Fruit fly (Drosophila melanogaster) whole organism, embryonic: ENCODE measurements around the gene Arv1.

Source experiments
- CG10366 ChIP-seq: fragments of 200-800 bp; sonication (Bioruptor generic); IDR thresholded peaks from 2 replicates; pipeline ENCODE4 v1.3.6; 2022; ENCODE audit warnings: missing biosample characterization, missing genetic modification characterization
- CG11093 ChIP-seq: fragments of 200-800 bp; sonication (Bioruptor generic); IDR thresholded peaks from 3 replicates; pipeline ENCODE4 v1.3.6; 2022; ENCODE audit warnings: missing biosample characterization, missing genetic modification characterization
- CG12104 ChIP-seq: fragments of 200-800 bp; sonication (Bioruptor generic); optimal IDR thresholded peaks from 3 replicates; lab custom pipeline; 2016; ENCODE audit warnings: missing biosample characterization, missing genetic modification characterization
- CG12659 ChIP-seq: fragments of 200-800 bp; sonication (Bioruptor generic); optimal IDR thresholded peaks from 3 replicates; lab custom pipeline; 2017; ENCODE audit warnings: mild to moderate bottlenecking, missing biosample characterization, missing genetic modification reagents, missing genetic modification characterization
- CG12744 ChIP-seq: fragments of 200-800 bp; sonication (Bioruptor generic); optimal IDR thresholded peaks from 2 replicates; lab custom pipeline; 2016; ENCODE audit warnings: missing biosample characterization, missing genetic modification characterization
- CG13287 ChIP-seq: fragments of 200-800 bp; sonication (Bioruptor generic); IDR thresholded peaks from 2 replicates; pipeline ENCODE4 v1.3.6; 2022; ENCODE audit warnings: missing biosample characterization, missing genetic modification characterization; ENCODE audit not compliant: partially characterized antibody
- CG14014 ChIP-seq: fragments of 200-800 bp; sonication (Bioruptor generic); IDR thresholded peaks from 2 replicates; pipeline ENCODE4 v1.3.6; 2022; ENCODE audit warnings: missing biosample characterization, missing genetic modification characterization
- CG1602 ChIP-seq: fragments of 200-800 bp; sonication (Bioruptor generic); optimal IDR thresholded peaks from 3 replicates; lab custom pipeline; 2016; ENCODE audit warnings: missing biosample characterization, missing genetic modification characterization
- CG1603 ChIP-seq: fragments of 200-800 bp; sonication (Bioruptor generic); optimal IDR thresholded peaks from 2 replicates; lab custom pipeline; 2019; ENCODE audit warnings: missing biosample characterization, mild to moderate bottlenecking, missing genetic modification characterization, moderate library complexity
- CG2116 ChIP-seq: fragments of 200-800 bp; sonication (Bioruptor generic); optimal IDR thresholded peaks from 3 replicates; lab custom pipeline; 2018; ENCODE audit warnings: missing biosample characterization, mild to moderate bottlenecking, missing genetic modification characterization
- CG2120 ChIP-seq: fragments of 200-800 bp; sonication (Bioruptor generic); optimal IDR thresholded peaks from 3 replicates; lab custom pipeline; 2016; ENCODE audit warnings: missing biosample characterization, missing genetic modification characterization
- CG2199 ChIP-seq: fragments of 200-800 bp; sonication (Bioruptor generic); IDR thresholded peaks from 3 replicates; pipeline ENCODE4 v1.3.6; 2022; ENCODE audit warnings: missing biosample characterization, missing genetic modification characterization
- CG30020 ChIP-seq: fragments of 200-800 bp; optimal IDR thresholded peaks from 2 replicates; lab custom pipeline; 2019; ENCODE audit warnings: missing biosample characterization, mild to moderate bottlenecking, missing genetic modification characterization, moderate library complexity
- CG43689 ChIP-seq: fragments of 200-800 bp; sonication (Bioruptor generic); IDR thresholded peaks from 2 replicates; pipeline ENCODE4 v1.3.6; 2022; ENCODE audit warnings: missing biosample characterization, missing genetic modification characterization
- CG4617 ChIP-seq: fragments of 200-800 bp; sonication (Bioruptor generic); optimal IDR thresholded peaks from 3 replicates; lab custom pipeline; 2016; ENCODE audit warnings: missing biosample characterization, missing genetic modification characterization, borderline replicate concordance
- CG6791 ChIP-seq: fragments of 200-800 bp; sonication (Bioruptor generic); IDR thresholded peaks from 3 replicates; pipeline ENCODE4 v1.3.6; 2022; ENCODE audit warnings: missing biosample characterization, missing genetic modification characterization; ENCODE audit not compliant: partially characterized antibody
- CG9932 ChIP-seq: fragments of 200-800 bp; sonication (Bioruptor generic); IDR thresholded peaks from 2 replicates; pipeline ENCODE4 v1.3.6; 2022; ENCODE audit warnings: missing biosample characterization, missing genetic modification characterization
- D19A ChIP-seq: fragments of 200-800 bp; optimal IDR thresholded peaks from 3 replicates; lab custom pipeline; 2019; ENCODE audit warnings: missing biosample characterization, mild to moderate bottlenecking, missing genetic modification characterization, moderate library complexity
- Dll ChIP-seq: fragments of 200-800 bp; sonication (Bioruptor generic); IDR thresholded peaks from 4 replicates; pipeline ENCODE4 v1.3.6; 2022; ENCODE audit warnings: missing biosample characterization, missing genetic modification characterization; ENCODE audit not compliant: partially characterized antibody
- Dp ChIP-seq: fragments of 200-800 bp; sonication (Bioruptor generic); optimal IDR thresholded peaks from 2 replicates; lab custom pipeline; 2018; ENCODE audit warnings: missing biosample characterization, mild to moderate bottlenecking, missing genetic modification characterization, moderate library complexity
- Fer1 ChIP-seq: fragments of 200-800 bp; sonication (Bioruptor generic); optimal IDR thresholded peaks from 2 replicates; lab custom pipeline; 2017; ENCODE audit warnings: missing biosample characterization, mild to moderate bottlenecking, missing genetic modification characterization
- HLH54F ChIP-seq: fragments of 200-800 bp; sonication (Bioruptor generic); optimal IDR thresholded peaks from 3 replicates; lab custom pipeline; 2016; ENCODE audit warnings: missing biosample characterization, missing genetic modification characterization
- HmgZ ChIP-seq: fragments of 200-800 bp; sonication (Bioruptor generic); optimal IDR thresholded peaks from 2 replicates; lab custom pipeline; 2018; ENCODE audit warnings: missing biosample characterization, mild to moderate bottlenecking, missing genetic modification characterization
- MBD-R2 ChIP-seq: fragments of 200-800 bp; sonication (Bioruptor generic); IDR thresholded peaks from 2 replicates; pipeline ENCODE4 v1.3.6; 2022; ENCODE audit warnings: missing biosample characterization, missing genetic modification characterization
- Opbp ChIP-seq: fragments of 200-800 bp; sonication (Bioruptor generic); IDR thresholded peaks from 3 replicates; pipeline ENCODE4 v1.3.6; 2022; ENCODE audit warnings: missing biosample characterization, missing genetic modification characterization; ENCODE audit not compliant: partially characterized antibody
- Optix ChIP-seq: fragments of 200-800 bp; sonication (Bioruptor generic); IDR thresholded peaks from 3 replicates; pipeline ENCODE4 v1.3.6; 2022; ENCODE audit warnings: missing biosample characterization, missing genetic modification characterization
- PHDP ChIP-seq: fragments of 200-800 bp; sonication (Bioruptor generic); optimal IDR thresholded peaks from 3 replicates; lab custom pipeline; 2018; ENCODE audit warnings: missing biosample characterization, mild to moderate bottlenecking, missing genetic modification characterization, moderate library complexity
- Sry-β ChIP-seq: fragments of 200-800 bp; sonication (Bioruptor generic); optimal IDR thresholded peaks from 2 replicates; lab custom pipeline; 2018; ENCODE audit warnings: missing biosample characterization, mild to moderate bottlenecking, missing genetic modification characterization, moderate library complexity
- Sry-δ ChIP-seq: fragments of 200-800 bp; sonication (Bioruptor generic); optimal IDR thresholded peaks from 2 replicates; lab custom pipeline; 2016; ENCODE audit warnings: missing biosample characterization, missing genetic modification characterization
- al ChIP-seq: fragments of 200-800 bp; sonication (Bioruptor generic); IDR thresholded peaks from 2 replicates; pipeline ENCODE4 v1.3.6; 2022; ENCODE audit warnings: missing biosample characterization, missing genetic modification characterization
- bcd ChIP-seq: fragments of 200-800 bp; sonication (Bioruptor generic); optimal IDR thresholded peaks from 2 replicates; lab custom pipeline; 2017; ENCODE audit warnings: missing biosample characterization, mild to moderate bottlenecking, missing genetic modification characterization
- chm ChIP-seq: fragments of 200-800 bp; sonication (Bioruptor generic); IDR thresholded peaks from 2 replicates; pipeline ENCODE4 v1.3.6; 2022; ENCODE audit warnings: missing biosample characterization, missing genetic modification characterization
- corto ChIP-seq: fragments of 200-800 bp; sonication (Bioruptor generic); optimal IDR thresholded peaks from 2 replicates; lab custom pipeline; 2016; ENCODE audit warnings: missing biosample characterization, mild to moderate bottlenecking, missing genetic modification characterization, moderate library complexity
- dpn ChIP-seq, 2 experiments: fragments of 200-800 bp; sonication (Bioruptor generic); optimal IDR thresholded peaks; 3 replicates each; lab custom pipeline; 2016; ENCODE audit warnings: missing biosample characterization in 2 of 2, missing genetic modification characterization in 2 of 2
- fd3F ChIP-seq: fragments of 200-800 bp; sonication (Bioruptor generic); optimal IDR thresholded peaks from 2 replicates; lab custom pipeline; 2018; ENCODE audit warnings: missing biosample characterization, mild to moderate bottlenecking, missing genetic modification characterization, moderate library complexity
- gfzf ChIP-seq: fragments of 200-800 bp; sonication (Bioruptor generic); optimal IDR thresholded peaks from 2 replicates; lab custom pipeline; 2016; ENCODE audit warnings: missing biosample characterization, mild to moderate bottlenecking, missing genetic modification characterization, moderate library complexity
- h ChIP-seq: fragments of >200 bp; optimal IDR thresholded peaks from 2 replicates; lab custom pipeline; 2017
- lilli ChIP-seq: fragments of 200-800 bp; sonication (Bioruptor generic); optimal IDR thresholded peaks from 3 replicates; lab custom pipeline; 2016; ENCODE audit warnings: missing biosample characterization, missing genetic modification characterization
- mam ChIP-seq: fragments of 200-800 bp; sonication (Bioruptor generic); optimal IDR thresholded peaks from 3 replicates; lab custom pipeline; 2016; ENCODE audit warnings: missing biosample characterization, missing genetic modification characterization
- nmo ChIP-seq: fragments of 200-800 bp; sonication (Bioruptor generic); optimal IDR thresholded peaks from 2 replicates; lab custom pipeline; 2018; ENCODE audit warnings: missing biosample characterization, mild to moderate bottlenecking, missing genetic modification characterization, moderate library complexity
- pzg ChIP-seq: fragments of 200-800 bp; sonication (Bioruptor generic); optimal IDR thresholded peaks from 3 replicates; lab custom pipeline; 2018; ENCODE audit warnings: missing biosample characterization, mild to moderate bottlenecking, missing genetic modification characterization, moderate library complexity
- row ChIP-seq: fragments of 200-800 bp; sonication (Bioruptor generic); IDR thresholded peaks from 3 replicates; pipeline ENCODE4 v1.3.6; 2022; ENCODE audit warnings: missing biosample characterization, missing genetic modification characterization
- run ChIP-seq: fragments of 200-800 bp; sonication (Bioruptor generic); optimal IDR thresholded peaks from 3 replicates; lab custom pipeline; 2018; ENCODE audit warnings: missing biosample characterization, mild to moderate bottlenecking, missing genetic modification characterization
- sens ChIP-seq: fragments of 200-800 bp; sonication (Bioruptor generic); peaks from one replicate; lab custom pipeline; 2016; ENCODE audit warnings: missing biosample characterization, missing genetic modification characterization
- stwl ChIP-seq: fragments of 200-800 bp; sonication (Bioruptor generic); optimal IDR thresholded peaks from 3 replicates; lab custom pipeline; 2018; ENCODE audit warnings: missing biosample characterization, mild to moderate bottlenecking, missing genetic modification characterization, moderate library complexity
- trem ChIP-seq: fragments of 200-800 bp; optimal IDR thresholded peaks from 3 replicates; lab custom pipeline; 2019; ENCODE audit warnings: missing biosample characterization, mild to moderate bottlenecking, missing genetic modification characterization, moderate library complexity
- wek ChIP-seq: fragments of 200-800 bp; sonication (Bioruptor generic); optimal IDR thresholded peaks from 3 replicates; lab custom pipeline; 2018; ENCODE audit warnings: missing biosample characterization, mild to moderate bottlenecking, missing genetic modification characterization, moderate library complexity
- wor ChIP-seq: fragments of 200-800 bp; sonication (Bioruptor generic); IDR thresholded peaks from 2 replicates; pipeline ENCODE4 v1.3.6; 2022; ENCODE audit warnings: missing biosample characterization, missing genetic modification characterization

Arv1 gene

DNA sequence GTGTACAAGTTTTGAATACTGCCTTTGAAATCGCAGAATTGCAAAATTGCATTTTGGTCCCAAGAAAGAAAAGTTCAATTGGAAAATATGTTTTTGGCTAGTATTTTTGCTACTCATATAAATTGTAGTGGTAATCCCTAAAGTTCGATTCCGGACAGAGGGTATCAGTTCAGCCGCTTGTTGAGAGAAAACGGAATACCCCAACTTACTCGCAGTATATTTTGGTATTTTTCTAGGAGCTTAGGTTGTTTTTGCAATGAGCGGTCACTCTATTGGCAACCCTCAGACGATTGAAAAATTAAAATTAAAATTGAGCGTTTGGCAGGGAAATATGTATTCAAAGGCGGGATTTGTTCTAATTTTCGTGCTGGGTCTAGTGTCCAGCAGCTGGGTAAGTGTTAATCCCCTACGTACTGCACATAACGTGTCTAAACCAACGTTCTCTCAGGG, 45.2 kb upstream of the Arv1 start (continued):
- TF ChIP-seq CG14014 (GFP tag; lab: Robert Waterston, UW) (no peak), Dll (GFP tag; lab: Robert Waterston, UW) (peak; percentile 19; the same call in 1 of the 4 replicates), CG2199 (GFP tag; lab: Robert Waterston, UW) (0 out of 3 replicates have a peak, but pooled peaks have one; percentile 35), CG43689 (GFP tag; lab: Robert Waterston, UW) (no peak), CG9932 (GFP tag; lab: Robert Waterston, UW) (no peak), bcd (GFP tag; lab: Kevin White, UChicago) (no peak), trem (peak; percentile 13), Optix (0 out of 3 replicates have a peak, but pooled peaks have one; percentile 14), gfzf (peak; percentile 70), dpn (GFP tag; optimal IDR thresholded peaks at IDR 0.05; lab: Kevin White, UChicago) (peak in 1 of 2 experiments; percentile 21), MBD-R2 (peak; percentile 86), lilli (GFP tag; lab: Kevin White, UChicago) (peak; percentile 8), CG12744 (GFP tag; lab: Kevin White, UChicago) (no peak), wek (GFP tag; lab: Kevin White, UChicago) (peak; percentile 95), Opbp (peak; percentile 28; the same call in 1 of the 3 replicates), mam (GFP tag; lab: Kevin White, UChicago) (peak; percentile 37), stwl (tag; lab: Kevin White, UChicago) (peak; percentile 58), HmgZ (tag; lab: Kevin White, UChicago) (peak; percentile 18), row (GFP tag; lab: Robert Waterston, UW) (peak; percentile 83), CG30020 (peak; percentile 53), CG1603 (peak; percentile 26), CG2120 (GFP tag; lab: Kevin White, UChicago) (peak; percentile 15), CG12659 (GFP tag; lab: Kevin White, UChicago) (peak; percentile 4), Dp (GFP tag; lab: Kevin White, UChicago) (peak; percentile 13), Sry-δ (GFP tag; lab: Kevin White, UChicago) (peak; percentile 27), CG10366 (GFP tag; lab: Robert Waterston, UW) (no peak), Sry-β (GFP tag; lab: Kevin White, UChicago) (peak; percentile 91), sens (GFP tag; lab: Kevin White, UChicago) (no peak), CG2116 (GFP tag; lab: Kevin White, UChicago) (peak; percentile 2), CG13287 (GFP tag; lab: Robert Waterston, UW) (peak; percentile 19; the same call in 1 of the 2 replicates), pzg (GFP tag; lab: Kevin White, UChicago) (peak; percentile 49), wor (GFP tag; lab: Robert Waterston, UW) (no peak), CG4617 (GFP tag; lab: Kevin White, UChicago) (peak; percentile 86), D19A (tag; lab: Kevin White, UChicago) (peak; percentile 22), CG12104 (GFP tag; lab: Kevin White, UChicago) (no peak), CG11093 (no peak), chm (GFP tag; lab: Robert Waterston, UW) (0 out of 2 replicates have a peak, but pooled peaks have one; percentile 7), corto (GFP tag; lab: Kevin White, UChicago) (no peak)

- TF ChIP-seq Fer1 (GFP tag; lab: Kevin White, UChicago) (no peak), fd3F (GFP tag; lab: Kevin White, UChicago) (no peak), al (GFP tag; lab: Robert Waterston, UW) (no peak), CG6791 (GFP tag; lab: Robert Waterston, UW) (no peak), run (tag; lab: Kevin White, UChicago) (no peak), nmo (no peak), HLH54F (no peak), CG2120 (GFP tag; lab: Kevin White, UChicago) (no peak), CG1602 (no peak), PHDP (tag; lab: Kevin White, UChicago) (no peak), Dp (GFP tag; lab: Kevin White, UChicago) (no peak), h (lab: Kevin White, UChicago) (no peak)
Measured at dm6 chr3L:21573831-21574230, 44.7 kb upstream of the Arv1 start, which contains the start of gene EMC10. TSS of gene EMC10 (plus strand) at chr3L:21574131.
